Worm (Caenorhabditis elegans): ENCODE data around the gene jmjd-4.

- TF ChIP-seq ztf-23 (GFP tag; IDR thresholded peaks at IDR 0.05): no peak
- TF ChIP-seq klf-2 (GFP tag; conservative IDR thresholded peaks at IDR 0.05): no peak
- TF ChIP-seq flt-1 (GFP tag; IDR thresholded peaks at IDR 0.05): no peak
- no peak for TF ChIP-seq tab-1 (GFP tag; IDR thresholded peaks at IDR 0.05)
- no peak for TF ChIP-seq cog-1 (tag; optimal IDR thresholded peaks at IDR 0.05)
- no peak for TF ChIP-seq ztf-29 (GFP tag; IDR thresholded peaks at IDR 0.05)
Measured at ce11 chrIII:10359916-10360315, 26.1 kb upstream of the jmjd-4 start.

All from whole organism, midembryonic.